Fruit fly (Drosophila melanogaster) whole organism, wandering third instar larva: ENCODE measurements around the gene Argl.
A peak's percentile ranks its signal among the peaks of the same experiment; 100 is the strongest.

Source experiments
- Abd-B ChIP-seq: fragments of >200 bp; optimal IDR thresholded peaks from 2 replicates; lab custom pipeline; 2017; ENCODE audit warnings: missing biosample characterization, missing genetic modification characterization
- CG32264 ChIP-seq: fragments of 200-800 bp; sonication (Bioruptor generic); optimal IDR thresholded peaks from 2 replicates; lab custom pipeline; 2016; ENCODE audit warnings: missing biosample characterization, missing genetic modification characterization
- CG9705 ChIP-seq: fragments of 200-800 bp; sonication (Bioruptor generic); optimal IDR thresholded peaks from 2 replicates; lab custom pipeline; 2018; ENCODE audit warnings: missing biosample characterization, mild to moderate bottlenecking, missing genetic modification characterization
- CrebA ChIP-seq: fragments of 200-800 bp; sonication (Bioruptor generic); optimal IDR thresholded peaks from 2 replicates; lab custom pipeline; 2016; ENCODE audit warnings: missing biosample characterization, mild to moderate bottlenecking, missing genetic modification characterization, borderline replicate concordance
- Dfd ChIP-seq: fragments of >200 bp; optimal IDR thresholded peaks from 2 replicates; lab custom pipeline; 2017; ENCODE audit warnings: missing biosample characterization, missing genetic modification characterization
- Dif ChIP-seq: fragments of 200-275, 200-300 bp; sonication (Bioruptor generic); optimal IDR thresholded peaks from 2 replicates; lab custom pipeline; 2018; ENCODE audit warnings: missing biosample characterization, missing genetic modification characterization; ENCODE audit not compliant: partially characterized antibody
- GATAd ChIP-seq: sonication (Bioruptor generic); optimal IDR thresholded peaks from 2 replicates; lab custom pipeline; 2016; ENCODE audit warnings: missing biosample characterization, missing genetic modification characterization
- HLH106 ChIP-seq: fragments of 200-800 bp; optimal IDR thresholded peaks from 3 replicates; lab custom pipeline; 2019; ENCODE audit warnings: missing biosample characterization, mild to moderate bottlenecking, missing genetic modification characterization, moderate library complexity
- Hnf4 ChIP-seq: fragments of 200-800 bp; sonication (Bioruptor generic); optimal IDR thresholded peaks from 2 replicates; lab custom pipeline; 2016; ENCODE audit warnings: missing biosample characterization, mild to moderate bottlenecking, missing genetic modification characterization
- Hr78 ChIP-seq: fragments of >200 bp; optimal IDR thresholded peaks from 2 replicates; lab custom pipeline; 2017; ENCODE audit warnings: missing biosample characterization, missing genetic modification characterization
- Hr83 ChIP-seq: fragments of 200-300 bp; sonication (Bioruptor generic); optimal IDR thresholded peaks from 2 replicates; lab custom pipeline; 2016; ENCODE audit warnings: missing biosample characterization, mild to moderate bottlenecking, missing genetic modification characterization, moderate library complexity; ENCODE audit not compliant: poor library complexity, severe bottlenecking
- Jra ChIP-seq: sonication (Bioruptor generic); optimal IDR thresholded peaks from 2 replicates; lab custom pipeline; 2016; ENCODE audit warnings: missing biosample characterization, missing genetic modification characterization
- Mio ChIP-seq: sonication (Bioruptor generic); optimal IDR thresholded peaks from 2 replicates; lab custom pipeline; 2016; ENCODE audit warnings: missing biosample characterization, missing genetic modification characterization
- Myc ChIP-seq: fragments of >200 bp; optimal IDR thresholded peaks from 2 replicates; lab custom pipeline; 2017
- N ChIP-seq: fragments of >200 bp; optimal IDR thresholded peaks from 2 replicates; lab custom pipeline; 2018; ENCODE audit warnings: missing biosample characterization, missing external identifiers, missing genetic modification characterization
- OdsH ChIP-seq: fragments of 200-800 bp; sonication (Bioruptor generic); optimal IDR thresholded peaks from 2 replicates; lab custom pipeline; 2016; ENCODE audit warnings: missing biosample characterization, mild to moderate bottlenecking, missing genetic modification characterization
- Rel ChIP-seq, 2 experiments: fragments of 200-800 bp; sonication (Bioruptor generic) in 1 of 2; optimal IDR thresholded peaks; 2 replicates in 1 of 2; 3 replicates in 1 of 2; lab custom pipeline; 2016 to 2019; ENCODE audit warnings: mild to moderate bottlenecking in 2 of 2, missing biosample characterization in 2 of 2, missing genetic modification characterization in 2 of 2, moderate library complexity in 1 of 2
- Sp1 ChIP-seq: fragments of 200-800 bp; sonication (Bioruptor generic); optimal IDR thresholded peaks from 3 replicates; lab custom pipeline; 2019; ENCODE audit warnings: missing biosample characterization, mild to moderate bottlenecking, missing genetic modification characterization, moderate library complexity
- Vsx2 ChIP-seq: fragments of 200-300, 225-300 bp; sonication (Bioruptor generic); optimal IDR thresholded peaks from 2 replicates; lab custom pipeline; 2018; ENCODE audit warnings: missing biosample characterization, missing genetic modification characterization; ENCODE audit not compliant: partially characterized antibody
- br ChIP-seq: fragments of 200-800 bp; sonication (Bioruptor generic); optimal IDR thresholded peaks from 2 replicates; lab custom pipeline; 2016; ENCODE audit warnings: missing biosample characterization, missing genetic modification characterization
- brk ChIP-seq: fragments of 200-800 bp; sonication (Bioruptor generic); optimal IDR thresholded peaks from 2 replicates; lab custom pipeline; 2016; ENCODE audit warnings: missing biosample characterization, mild to moderate bottlenecking, missing genetic modification characterization
- dl ChIP-seq, 2 experiments: fragments of 175-275, 200-275 bp in 1 of 2; fragments of 200-275 bp in 1 of 2; sonication (Bioruptor generic); optimal IDR thresholded peaks; lab custom pipeline; 2018; ENCODE audit warnings: mild to moderate bottlenecking in 2 of 2, missing biosample characterization in 2 of 2, missing genetic modification characterization in 2 of 2, moderate library complexity in 2 of 2; ENCODE audit not compliant: partially characterized antibody in 2 of 2, insufficient read depth in 1 of 2
- dmrt93B ChIP-seq: fragments of 200-800 bp; sonication (Bioruptor generic); optimal IDR thresholded peaks from 2 replicates; lab custom pipeline; 2018; ENCODE audit warnings: missing biosample characterization, mild to moderate bottlenecking, missing genetic modification characterization
- dsf ChIP-seq: sonication (Bioruptor generic); optimal IDR thresholded peaks from 2 replicates; lab custom pipeline; 2016; ENCODE audit warnings: missing biosample characterization, missing genetic modification characterization, borderline replicate concordance
- ey ChIP-seq: fragments of 200-800 bp; sonication (Bioruptor generic); optimal IDR thresholded peaks from 2 replicates; lab custom pipeline; 2016; ENCODE audit warnings: missing biosample characterization, missing genetic modification characterization
- foxo ChIP-seq, 2 experiments: fragments of 200-800 bp; sonication (Bioruptor generic); optimal IDR thresholded peaks; 2 replicates in 1 of 2; 3 replicates in 1 of 2; lab custom pipeline; 2016 to 2017; ENCODE audit warnings: missing biosample characterization in 2 of 2, missing genetic modification characterization in 2 of 2
- fru ChIP-seq: fragments of 200-800 bp; sonication (Bioruptor generic); optimal IDR thresholded peaks from 3 replicates; lab custom pipeline; 2016; ENCODE audit warnings: missing biosample characterization, mild to moderate bottlenecking, missing genetic modification characterization
- h ChIP-seq: fragments of 200-800 bp; sonication (Bioruptor generic); optimal IDR thresholded peaks from 3 replicates; lab custom pipeline; 2016; ENCODE audit warnings: missing biosample characterization, mild to moderate bottlenecking, missing genetic modification characterization
- jim ChIP-seq: fragments of 175-275, 200-325 bp; sonication (Bioruptor generic); optimal IDR thresholded peaks from 2 replicates; lab custom pipeline; 2016; ENCODE audit warnings: missing biosample characterization, mild to moderate bottlenecking, missing genetic modification characterization
- lola ChIP-seq: fragments of >200 bp; optimal IDR thresholded peaks from 2 replicates; lab custom pipeline; 2017; ENCODE audit warnings: missing biosample characterization, missing genetic modification characterization
- pan ChIP-seq: fragments of >200 bp; optimal IDR thresholded peaks from 2 replicates; lab custom pipeline; 2017
- psq ChIP-seq: fragments of 200-800 bp; sonication (Bioruptor generic); optimal IDR thresholded peaks from 3 replicates; lab custom pipeline; 2017; ENCODE audit warnings: missing biosample characterization, mild to moderate bottlenecking, missing genetic modification characterization, moderate library complexity
- rgr ChIP-seq: fragments of 200-800 bp; sonication (Bioruptor generic); optimal IDR thresholded peaks from 3 replicates; lab custom pipeline; 2016; ENCODE audit warnings: missing biosample characterization, mild to moderate bottlenecking, missing genetic modification characterization
- sage ChIP-seq: fragments of 200-800 bp; sonication (Bioruptor generic); optimal IDR thresholded peaks from 2 replicates; lab custom pipeline; 2016; ENCODE audit warnings: missing biosample characterization, mild to moderate bottlenecking, missing genetic modification characterization
- sv ChIP-seq: fragments of 200-800 bp; sonication (Bioruptor generic); optimal IDR thresholded peaks from 3 replicates; lab custom pipeline; 2016; ENCODE audit warnings: missing biosample characterization, missing genetic modification characterization
- tai ChIP-seq: sonication (Bioruptor generic); optimal IDR thresholded peaks from 2 replicates; lab custom pipeline; 2016; ENCODE audit warnings: missing biosample characterization, missing genetic modification characterization
- usp ChIP-seq: fragments of >200 bp; optimal IDR thresholded peaks from 2 replicates; lab custom pipeline; 2017; ENCODE audit warnings: missing biosample characterization, missing genetic modification characterization
- woc ChIP-seq: sonication (Bioruptor generic); optimal IDR thresholded peaks from 2 replicates; lab custom pipeline; 2016; ENCODE audit warnings: missing biosample characterization, mild to moderate bottlenecking, missing genetic modification characterization

The Argl gene

DNA sequence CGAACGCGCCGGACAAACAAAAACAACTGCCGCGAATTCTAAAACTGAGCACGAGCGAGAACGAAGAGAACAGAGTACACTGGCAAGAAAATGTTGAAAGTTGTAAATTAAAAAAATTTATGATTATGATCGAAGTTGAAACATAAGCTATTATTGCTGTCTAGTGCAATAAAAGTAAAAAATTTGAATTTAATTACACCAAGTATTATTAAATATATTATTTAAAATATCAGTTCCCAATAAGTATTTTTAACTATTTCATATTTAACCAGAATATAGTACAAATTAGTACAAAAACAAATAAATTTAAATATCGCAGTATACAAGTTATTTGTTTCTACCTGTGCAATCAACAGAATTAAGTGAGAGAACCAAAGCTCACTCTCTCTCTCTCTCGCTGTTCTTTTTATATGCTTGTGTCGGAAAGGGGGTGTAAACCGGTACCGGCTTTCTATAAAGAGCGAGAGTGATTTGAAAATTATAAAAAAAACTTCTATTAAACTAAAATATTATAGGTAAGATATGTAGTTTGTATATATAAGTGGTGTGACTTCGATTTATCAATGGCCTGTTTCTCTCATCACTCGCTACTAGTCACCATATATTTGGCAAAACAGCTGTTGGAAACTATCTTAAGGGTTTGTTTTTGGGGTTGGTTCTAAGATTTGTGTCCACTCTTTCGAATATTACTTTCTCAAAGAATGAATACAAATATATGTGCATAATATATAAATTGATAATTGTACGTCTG lies 9.5 kb upstream of the Argl start, which contains the start of gene C1GalTA:
Gene C1GalTA (minus strand): TSS at position 33 of the 751 bp plus-strand sequence.
- TF ChIP-seq Hr78 (GFP tag; lab: Kevin White, UChicago): no peak
- TF ChIP-seq Dif (GFP tag; lab: Kevin White, UChicago): peak; percentile 70
- peak; percentile 96 for TF ChIP-seq dmrt93B (GFP tag; lab: Kevin White, UChicago)
- peak; percentile 99 for TF ChIP-seq Sp1 (GFP tag; lab: Kevin White, UChicago)
- peak; percentile 92 for TF ChIP-seq CG9705 (GFP tag; lab: Kevin White, UChicago)
- TF ChIP-seq dsf (GFP tag; lab: Kevin White, UChicago): no peak
- peak; percentile 69 for TF ChIP-seq woc (GFP tag; lab: Kevin White, UChicago)
- peak; percentile 29 for TF ChIP-seq sage (GFP tag; lab: Kevin White, UChicago)
- TF ChIP-seq ey (GFP tag; lab: Kevin White, UChicago): peak; percentile 69
- peak; percentile 41 for TF ChIP-seq tai
- peak in 1 of 2 experiments; percentile 98 for TF ChIP-seq foxo (GFP tag; optimal IDR thresholded peaks at IDR 0.05; lab: Kevin White, UChicago)
- TF ChIP-seq fru (GFP tag; lab: Kevin White, UChicago): peak; percentile 88
- peak; percentile 96 for TF ChIP-seq rgr
- TF ChIP-seq h (GFP tag; lab: Kevin White, UChicago): peak; percentile 88
- no peak for TF ChIP-seq CrebA (GFP tag; lab: Kevin White, UChicago)
- TF ChIP-seq usp (GFP tag; lab: Kevin White, UChicago): no peak
- no peak for TF ChIP-seq Hr83 (GFP tag; lab: Kevin White, UChicago)
- TF ChIP-seq Jra: peak; percentile 36
- TF ChIP-seq HLH106 (tag; lab: Kevin White, UChicago): peak; percentile 99
- peak; percentile 81 for TF ChIP-seq br (GFP tag; lab: Kevin White, UChicago)
- peak; percentile 65 for TF ChIP-seq Rel (GFP tag; optimal IDR thresholded peaks at IDR 0.05; lab: Kevin White, UChicago)
- peak; percentile 90 for TF ChIP-seq Rel (tag; optimal IDR thresholded peaks at IDR 0.05; lab: Kevin White, UChicago)
- no peak for TF ChIP-seq lola (GFP tag; lab: Kevin White, UChicago)
- TF ChIP-seq OdsH: peak; percentile 98
- TF ChIP-seq brk (GFP tag; lab: Kevin White, UChicago): peak; percentile 88
- no peak for TF ChIP-seq N (GFP tag; lab: Kevin White, UChicago)
- no peak for TF ChIP-seq CG32264
- TF ChIP-seq Dfd: peak; percentile 80
- no peak for TF ChIP-seq jim
- TF ChIP-seq Mio (GFP tag; lab: Kevin White, UChicago): no peak
- peak; percentile 87 for TF ChIP-seq sv (GFP tag; lab: Kevin White, UChicago)
- no peak for TF ChIP-seq GATAd (GFP tag; lab: Kevin White, UChicago)
- peak; percentile 83 for TF ChIP-seq Hnf4
- no peak for TF ChIP-seq Abd-B (GFP tag; lab: Kevin White, UChicago)
- TF ChIP-seq Myc (lab: Kevin White, UChicago): no peak
- TF ChIP-seq Vsx2 (GFP tag; lab: Kevin White, UChicago): no peak
- TF ChIP-seq dl (GFP tag; optimal IDR thresholded peaks at IDR 0.05; lab: Kevin White, UChicago; ENCODE audit: insufficient read depth in 1 of 2, partially characterized antibody in 2 of 2): peak; percentile 36 to 42
- peak; percentile 96 for TF ChIP-seq psq (GFP tag; lab: Kevin White, UChicago)
- TF ChIP-seq pan (lab: Kevin White, UChicago): no peak
